Worm (Caenorhabditis elegans): Measurements from ENCODE around the gene F11C1.7.

DNA sequence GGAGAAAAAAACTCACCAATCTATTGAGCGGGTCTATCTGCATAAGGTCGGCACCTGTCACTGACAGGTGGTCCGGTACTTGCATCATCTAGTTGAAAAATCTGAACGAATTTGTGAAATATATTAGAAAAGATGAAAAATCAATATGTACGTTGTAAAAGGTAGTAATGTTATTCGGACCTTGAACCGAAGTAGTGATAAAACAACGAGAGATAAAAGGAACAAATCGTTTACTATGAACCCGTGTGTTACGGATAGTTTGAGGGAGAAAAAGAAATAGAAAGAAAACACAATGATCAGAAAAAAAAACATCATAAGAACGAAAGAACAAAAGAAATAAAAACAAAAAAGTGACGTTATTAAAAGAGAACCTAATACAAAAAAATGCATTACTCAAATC lies 2.0 kb upstream of the F11C1.7 start, which contains the start of gene mff-1:
- TF ChIP-seq ceh-100 (GFP tag; IDR thresholded peaks at IDR 0.05) = no peak
- TF ChIP-seq snpc-3.4 (tag; optimal IDR thresholded peaks at IDR 0.05) = no peak
- TF ChIP-seq ztf-6 (GFP tag; IDR thresholded peaks at IDR 0.05) = no peak
- TF ChIP-seq snpc-4 (GFP tag; optimal IDR thresholded peaks at IDR 0.05) = no peak
- no peak for TF ChIP-seq snpc-4 (tag; optimal IDR thresholded peaks at IDR 0.05)
- no peak for TF ChIP-seq zim-3 (tag; optimal IDR thresholded peaks at IDR 0.05)
- TF ChIP-seq atf-7 (tag; optimal IDR thresholded peaks at IDR 0.05) = no peak

Data from whole organism, young adult.